Worm (Caenorhabditis elegans): ENCODE results near the gene gld-3.

DNA sequence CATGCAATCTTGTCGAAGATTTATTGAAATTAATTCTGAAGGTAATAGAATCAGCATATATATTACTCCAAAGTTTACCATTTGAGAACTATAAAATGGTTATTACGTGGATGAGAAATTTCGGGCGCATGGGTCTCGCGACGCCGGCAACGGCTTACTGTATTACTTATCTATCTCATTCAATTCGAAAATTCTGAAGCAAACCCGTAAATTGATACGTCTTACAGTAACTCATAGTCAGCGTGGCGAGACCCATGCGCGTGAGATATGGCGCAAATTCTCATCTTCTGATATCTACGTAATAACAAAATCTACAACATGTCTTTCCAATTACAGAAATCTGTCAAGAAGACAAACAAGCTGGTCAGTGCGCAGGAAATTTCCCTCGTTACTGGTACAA, 12.9 kb upstream of the gld-3 start:
- TF ChIP-seq him-1 (tag; optimal IDR thresholded peaks at IDR 0.05) (no peak), dao-5 (tag; optimal IDR thresholded peaks at IDR 0.05) (no peak), W03F9.2 (tag; optimal IDR thresholded peaks at IDR 0.05) (no peak)

Measured in whole organism, L4/young adult.